Worm (Caenorhabditis elegans) whole organism, L1 larva: Measurements from ENCODE around the gene F41E7.6.

Source experiments
- aly-2 ChIP-seq: fragments of 150-350 bp; optimal IDR thresholded peaks from 2 replicates; lab custom pipeline; 2014; ENCODE audit warnings: missing biosample characterization, missing genetic modification characterization
- ces-1 ChIP-seq: fragments of 150-350 bp; optimal IDR thresholded peaks from 2 replicates; lab custom pipeline; 2014; ENCODE audit warnings: missing biosample characterization, missing genetic modification reagents, missing genetic modification characterization
- sup-37 ChIP-seq: fragments of 200-800 bp; sonication (Bioruptor generic); optimal IDR thresholded peaks from 2 replicates; lab custom pipeline; 2018; ENCODE audit warnings: mild to moderate bottlenecking, missing genetic modification characterization, missing compliant biosample characterization
- ztf-11 ChIP-seq, 2 experiments: sonication (generic microtip); optimal IDR thresholded peaks; 2 replicates each; lab custom pipeline; 2016 to 2017; ENCODE audit warnings: missing genetic modification characterization in 2 of 2, missing biosample characterization in 1 of 2, missing compliant biosample characterization in 1 of 2
- ztf-4 ChIP-seq: fragments of 150-350 bp; optimal IDR thresholded peaks from 2 replicates; lab custom pipeline; 2014; ENCODE audit warnings: missing biosample characterization, missing genetic modification characterization

DNA sequence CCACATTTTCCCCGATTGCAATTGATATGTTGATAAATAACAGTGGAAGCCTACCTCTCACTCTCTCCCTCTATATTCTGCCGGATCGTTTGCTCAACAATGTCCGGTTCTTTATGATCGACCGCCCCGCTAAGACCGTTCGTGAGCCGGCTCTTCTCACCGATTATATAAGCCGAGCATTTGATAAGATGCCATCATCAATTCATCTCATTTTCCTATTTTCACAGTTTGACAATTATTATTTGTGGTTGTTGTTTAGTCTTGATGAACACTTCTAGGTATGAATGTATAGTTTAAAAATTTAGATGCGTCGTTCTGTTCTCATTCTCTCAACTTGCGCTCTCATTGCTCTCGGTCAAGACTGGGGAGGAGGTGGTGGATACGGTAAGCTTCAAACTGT is 25.9 kb upstream of the F41E7.6 start, which contains the start of gene idpa-3:
- TF ChIP-seq sup-37 (GFP tag; lab: Kevin White, UChicago) (no peak), ces-1 (GFP tag; lab: Kevin White, UChicago) (no peak), aly-2 (tag; lab: Kevin White, UChicago) (no peak), ztf-11 (tag; optimal IDR thresholded peaks at IDR 0.05; lab: Kevin White, UChicago) (no peak), ztf-4 (no peak)
